Fruit fly (Drosophila melanogaster): ENCODE measurements around the gene CG5151.

Gene CG5151

DNA sequence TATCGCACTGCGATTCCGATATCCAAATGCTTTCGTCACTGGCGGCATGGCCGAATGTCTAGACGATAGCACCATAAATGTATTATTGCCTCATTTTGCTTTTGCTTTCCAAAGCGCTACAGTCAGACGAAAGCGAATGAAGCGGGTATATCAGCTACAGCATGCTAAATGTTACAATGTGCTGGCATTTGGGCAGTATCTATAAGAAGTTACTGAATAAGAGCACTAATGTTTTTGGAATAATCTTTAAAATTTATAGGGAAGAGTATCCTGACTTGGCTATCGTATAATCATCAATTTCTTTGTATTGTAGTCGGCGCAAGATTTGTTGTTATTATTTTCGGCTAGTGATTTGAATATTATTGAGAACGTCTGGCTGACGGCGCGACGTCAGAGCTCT is 38.7 kb upstream of the CG5151 start (continued):
- TF ChIP-seq CG12299 (tag; optimal IDR thresholded peaks at IDR 0.05), result peak; percentile 40
- TF ChIP-seq tx (GFP tag; optimal IDR thresholded peaks at IDR 0.05), result peak; percentile 59
- TF ChIP-seq CG10543 (GFP tag; optimal IDR thresholded peaks at IDR 0.05), result peak; percentile 40
- no peak for TF ChIP-seq insv (GFP tag; optimal IDR thresholded peaks at IDR 0.05)
- TF ChIP-seq CG17612 (GFP tag; IDR thresholded peaks at IDR 0.05), result 0 out of 2 replicates have a peak, but pooled peaks have one; percentile 34
- TF ChIP-seq CG17361 (GFP tag; IDR thresholded peaks at IDR 0.05), result peak; percentile 34; the same call in 1 of the 3 replicates
- peak; percentile 86 for TF ChIP-seq CG17359 (tag; optimal IDR thresholded peaks at IDR 0.05)
- peak; percentile 96 for TF ChIP-seq Rfx (GFP tag; IDR thresholded peaks at IDR 0.05)
- TF ChIP-seq CkIIα-i1 (GFP tag; IDR thresholded peaks at IDR 0.05), result peak; percentile 75; the same call in 1 of the 2 replicates
- TF ChIP-seq sug (tag; optimal IDR thresholded peaks at IDR 0.05), result peak; percentile 57
- TF ChIP-seq CG2875 (GFP tag; optimal IDR thresholded peaks at IDR 0.05), result peak; percentile 33
- TF ChIP-seq kni (GFP tag; optimal IDR thresholded peaks at IDR 0.05), result no peak
- TF ChIP-seq CG11695 (GFP tag; IDR thresholded peaks at IDR 0.05), result peak; percentile 79
- peak; percentile 46 for TF ChIP-seq CG7556 (GFP tag; optimal IDR thresholded peaks at IDR 0.05)
- TF ChIP-seq kay (GFP tag; optimal IDR thresholded peaks at IDR 0.05), result peak; percentile 75
- peak; percentile 86 for TF ChIP-seq lilli (GFP tag; optimal IDR thresholded peaks at IDR 0.05)
- TF ChIP-seq pan (optimal IDR thresholded peaks at IDR 0.05), result no peak
- peak in 1 of 2 experiments; percentile 89 for TF ChIP-seq pan (GFP tag; optimal IDR thresholded peaks at IDR 0.05 in 1 of 2, IDR thresholded peaks at IDR 0.05 in 1 of 2)
- TF ChIP-seq pho (GFP tag; optimal IDR thresholded peaks at IDR 0.05), result peak; percentile 77
- peak; percentile 73 for TF ChIP-seq eyg (GFP tag; optimal IDR thresholded peaks at IDR 0.05)
- TF ChIP-seq CG17385 (GFP tag; optimal IDR thresholded peaks at IDR 0.05), result peak; percentile 76
- peak; percentile 75 for TF ChIP-seq D19B (GFP tag; optimal IDR thresholded peaks at IDR 0.05)
- peak; percentile 53 for TF ChIP-seq CG30431 (GFP tag; optimal IDR thresholded peaks at IDR 0.05)
- TF ChIP-seq CG12744 (GFP tag; optimal IDR thresholded peaks at IDR 0.05), result peak; percentile 64
- peak; percentile 43 for TF ChIP-seq CG10267 (tag; optimal IDR thresholded peaks at IDR 0.05)
- TF ChIP-seq da (GFP tag; optimal IDR thresholded peaks at IDR 0.05), result no peak
- TF ChIP-seq Lpt (GFP tag; optimal IDR thresholded peaks at IDR 0.05), result no peak
- peak; percentile 91 for TF ChIP-seq CG12769 (tag; optimal IDR thresholded peaks at IDR 0.05)
- TF ChIP-seq pnt (GFP tag; optimal IDR thresholded peaks at IDR 0.05), result peak; percentile 79
- TF ChIP-seq sqz (GFP tag; optimal IDR thresholded peaks at IDR 0.05), result no peak
- TF ChIP-seq CG4282 (GFP tag; optimal IDR thresholded peaks at IDR 0.05), result peak; percentile 35
- TF ChIP-seq crp (GFP tag; optimal IDR thresholded peaks at IDR 0.05), result peak in 1 of 2 experiments; percentile 8
- TF ChIP-seq CG16779 (GFP tag; IDR thresholded peaks at IDR 0.05), result peak; percentile 87
- TF ChIP-seq CG18764 (GFP tag; optimal IDR thresholded peaks at IDR 0.05), result peak; percentile 18
- peak; percentile 72 for TF ChIP-seq CG14667 (GFP tag; IDR thresholded peaks at IDR 0.05)
- TF ChIP-seq lmd (GFP tag; IDR thresholded peaks at IDR 0.05), result peak; percentile 90
- TF ChIP-seq CG6689 (GFP tag; IDR thresholded peaks at IDR 0.05), result peak; percentile 81
- TF ChIP-seq onecut (GFP tag; IDR thresholded peaks at IDR 0.05), result peak; percentile 58
- TF ChIP-seq tup (GFP tag; optimal IDR thresholded peaks at IDR 0.05), result peak; percentile 32
- TF ChIP-seq CG32532 (GFP tag; IDR thresholded peaks at IDR 0.05), result peak; percentile 92
- peak; percentile 74 for TF ChIP-seq klu (GFP tag; IDR thresholded peaks at IDR 0.05)
- TF ChIP-seq Fer2 (tag; optimal IDR thresholded peaks at IDR 0.05), result peak; percentile 53
- TF ChIP-seq Myb (GFP tag; optimal IDR thresholded peaks at IDR 0.05), result peak; percentile 72
- peak; percentile 46 for TF ChIP-seq CG12104 (GFP tag; optimal IDR thresholded peaks at IDR 0.05)
- TF ChIP-seq mirr (GFP tag; optimal IDR thresholded peaks at IDR 0.05), result peak; percentile 60
- peak; percentile 79 for TF ChIP-seq CG10209 (GFP tag; optimal IDR thresholded peaks at IDR 0.05)
- peak; percentile 9 for TF ChIP-seq NC2β (GFP tag; optimal IDR thresholded peaks at IDR 0.05)
- no peak for TF ChIP-seq pita (GFP tag; optimal IDR thresholded peaks at IDR 0.05)
- peak; percentile 87 for TF ChIP-seq CG14441 (GFP tag; IDR thresholded peaks at IDR 0.05)
- peak; percentile 45 for TF ChIP-seq CG3995 (GFP tag; optimal IDR thresholded peaks at IDR 0.05)
- peak; percentile 3 for TF ChIP-seq CG3065 (GFP tag; optimal IDR thresholded peaks at IDR 0.05)
- peak; percentile 70 for TF ChIP-seq Xbp1 (GFP tag; optimal IDR thresholded peaks at IDR 0.05)
